Worm (Caenorhabditis elegans) whole organism, L1 larva: ENCODE results near the gene F49C12.7.

Experiments used
- C16A3.4 ChIP-seq: fragments of 150-350 bp; optimal IDR thresholded peaks from 2 replicates; lab custom pipeline; 2014; ENCODE audit warnings: missing biosample characterization, missing genetic modification characterization
- C34B4.2 ChIP-seq: sonication (generic microtip); optimal IDR thresholded peaks from 2 replicates; lab custom pipeline; 2017; ENCODE audit warnings: mild to moderate bottlenecking, missing genetic modification characterization, missing compliant biosample characterization
- F16B12.6 ChIP-seq: fragments of 150-350 bp; optimal IDR thresholded peaks from 2 replicates; lab custom pipeline; 2014; ENCODE audit warnings: missing biosample characterization, missing genetic modification characterization
- Y116A8C.19 ChIP-seq: sonication (generic microtip); optimal IDR thresholded peaks from 2 replicates; lab custom pipeline; 2016; ENCODE audit warnings: missing compliant biosample characterization, missing genetic modification characterization, borderline replicate concordance
- aly-2 ChIP-seq: fragments of 150-350 bp; optimal IDR thresholded peaks from 2 replicates; lab custom pipeline; 2014; ENCODE audit warnings: missing biosample characterization, missing genetic modification characterization
- ama-1 ChIP-seq: fragments of 150-350 bp; optimal IDR thresholded peaks from 2 replicates; lab custom pipeline; 2014
- blmp-1 ChIP-seq: fragments of 150-350 bp; optimal IDR thresholded peaks from 2 replicates; lab custom pipeline; 2014; ENCODE audit warnings: missing biosample characterization, missing genetic modification characterization
- ceh-8 ChIP-seq: fragments of 200-800 bp; sonication (Bioruptor generic); optimal IDR thresholded peaks from 2 replicates; lab custom pipeline; 2018; ENCODE audit warnings: mild to moderate bottlenecking, missing genetic modification characterization, moderate library complexity, missing compliant biosample characterization
- dpl-1 ChIP-seq, 3 experiments: fragments of 150-350 bp in 2 of 3; sonication (generic microtip) in 1 of 3; optimal IDR thresholded peaks; 2 replicates each; lab custom pipeline; 2014 to 2017; ENCODE audit warnings: missing biosample characterization in 3 of 3, missing genetic modification characterization in 3 of 3, missing genetic modification reagents in 3 of 3
- dsc-1 ChIP-seq: sonication (generic microtip); optimal IDR thresholded peaks from 2 replicates; lab custom pipeline; 2016; ENCODE audit warnings: mild to moderate bottlenecking, missing genetic modification characterization, missing compliant biosample characterization
- efl-1 ChIP-seq, 4 experiments: fragments of 150-350 bp; optimal IDR thresholded peaks in 3 of 4; peaks in 1 of 4; 1 replicate in 1 of 4; 2 replicates in 3 of 4; lab custom pipeline; 2014; ENCODE audit warnings: missing biosample characterization in 2 of 4, missing genetic modification characterization in 2 of 4, missing genetic modification reagents in 2 of 4
- efl-3 ChIP-seq: fragments of 200-800 bp; sonication (Bioruptor generic); optimal IDR thresholded peaks from 2 replicates; lab custom pipeline; 2018; ENCODE audit warnings: mild to moderate bottlenecking, missing genetic modification characterization, missing compliant biosample characterization
- egl-13 ChIP-seq: sonication (generic microtip); optimal IDR thresholded peaks from 2 replicates; lab custom pipeline; 2016; ENCODE audit warnings: missing genotype, missing genetic modification reagents, missing genetic modification characterization, missing compliant biosample characterization
- egl-27 ChIP-seq, 2 experiments: fragments of 150-350 bp in 1 of 2; sonication (generic microtip); optimal IDR thresholded peaks; 3 replicates each; lab custom pipeline; 2017 to 2018; ENCODE audit warnings: missing biosample characterization in 2 of 2, missing genetic modification characterization in 2 of 2, missing genetic modification reagents in 2 of 2
- elt-3 ChIP-seq, 6 experiments: fragments of 150-350 bp in 1 of 6; sonication (generic microtip); optimal IDR thresholded peaks; 2 replicates each; lab custom pipeline; 2017 to 2018; ENCODE audit warnings: missing biosample characterization in 6 of 6, missing genetic modification characterization in 6 of 6, inconsistent platforms in 1 of 6
- fkh-4 ChIP-seq: sonication (generic microtip); optimal IDR thresholded peaks from 2 replicates; lab custom pipeline; 2016; ENCODE audit warnings: missing compliant biosample characterization, missing genetic modification characterization, borderline replicate concordance
- fkh-8 ChIP-seq: sonication (generic microtip); optimal IDR thresholded peaks from 2 replicates; lab custom pipeline; 2016; ENCODE audit warnings: mild to moderate bottlenecking, missing genetic modification characterization, missing compliant biosample characterization
- fos-1 ChIP-seq: fragments of 150-350 bp; optimal IDR thresholded peaks from 2 replicates; lab custom pipeline; 2014; ENCODE audit warnings: missing biosample characterization, missing genetic modification characterization
- hlh-17 ChIP-seq: fragments of 200-800 bp; sonication (Bioruptor generic); optimal IDR thresholded peaks from 2 replicates; lab custom pipeline; 2018; ENCODE audit warnings: missing genetic modification characterization, mild to moderate bottlenecking, missing compliant biosample characterization, moderate library complexity, borderline replicate concordance
- hlh-4 ChIP-seq: sonication (generic microtip); optimal IDR thresholded peaks from 2 replicates; lab custom pipeline; 2016; ENCODE audit warnings: mild to moderate bottlenecking, missing genetic modification characterization, missing compliant biosample characterization
- hpl-2 ChIP-seq: fragments of 150-350 bp; optimal IDR thresholded peaks from 2 replicates; lab custom pipeline; 2014; ENCODE audit warnings: missing biosample characterization, missing genetic modification reagents, missing genetic modification characterization
- irx-1 ChIP-seq: sonication (generic microtip); optimal IDR thresholded peaks from 2 replicates; lab custom pipeline; 2016; ENCODE audit warnings: missing genetic modification characterization, missing compliant biosample characterization
- jun-1 ChIP-seq: fragments of 150-350 bp; optimal IDR thresholded peaks from 2 replicates; lab custom pipeline; 2014; ENCODE audit warnings: missing biosample characterization, missing genetic modification reagents, missing genetic modification characterization
- lin-14 ChIP-seq: fragments of 200-800 bp; sonication (Bioruptor generic); optimal IDR thresholded peaks from 2 replicates; lab custom pipeline; 2018; ENCODE audit warnings: mild to moderate bottlenecking, missing genetic modification characterization, moderate library complexity, missing compliant biosample characterization
- lin-15B ChIP-seq: fragments of 150-350 bp; sonication (generic microtip); optimal IDR thresholded peaks from 3 replicates; lab custom pipeline; 2014; ENCODE audit warnings: missing biosample characterization, missing genetic modification characterization
- lir-3 ChIP-seq: sonication (generic microtip); optimal IDR thresholded peaks from 2 replicates; lab custom pipeline; 2016; ENCODE audit warnings: mild to moderate bottlenecking, missing genetic modification characterization, moderate library complexity, missing compliant biosample characterization; ENCODE audit not compliant: poor library complexity
- lsy-2 ChIP-seq, 2 experiments: fragments of 150-350 bp; optimal IDR thresholded peaks; 2 replicates each; lab custom pipeline; 2014; ENCODE audit warnings: missing biosample characterization in 2 of 2, missing genetic modification characterization in 2 of 2
- mab-9 ChIP-seq: fragments of 200-800 bp; sonication (Bioruptor generic); IDR thresholded peaks from 2 replicates; pipeline ENCODE4 v1.3.6; 2022; ENCODE audit warnings: missing genetic modification reagents, missing genetic modification characterization, missing compliant biosample characterization
- mef-2 ChIP-seq: fragments of 150-350 bp; optimal IDR thresholded peaks from 2 replicates; lab custom pipeline; 2014; ENCODE audit warnings: missing biosample characterization, missing genetic modification characterization
- mep-1 ChIP-seq: fragments of 150-350 bp; optimal IDR thresholded peaks from 2 replicates; lab custom pipeline; 2014; ENCODE audit warnings: missing biosample characterization, missing genetic modification characterization
- nhr-11 ChIP-seq: fragments of 150-350 bp; optimal IDR thresholded peaks from 2 replicates; lab custom pipeline; 2014; ENCODE audit warnings: missing biosample characterization, missing genetic modification characterization
- nhr-12 ChIP-seq: sonication (generic microtip); optimal IDR thresholded peaks from 2 replicates; lab custom pipeline; 2017; ENCODE audit warnings: missing biosample characterization, missing genetic modification characterization
- nhr-71 ChIP-seq: sonication (generic microtip); optimal IDR thresholded peaks from 2 replicates; lab custom pipeline; 2016; ENCODE audit warnings: mild to moderate bottlenecking, missing genetic modification characterization, moderate library complexity, missing compliant biosample characterization
- nhr-76 ChIP-seq: sonication (generic microtip); optimal IDR thresholded peaks from 2 replicates; lab custom pipeline; 2017; ENCODE audit warnings: missing biosample characterization, missing genetic modification characterization
- nhr-77 ChIP-seq: fragments of 150-350 bp; optimal IDR thresholded peaks from 2 replicates; lab custom pipeline; 2014; ENCODE audit warnings: missing biosample characterization, missing genetic modification characterization
- nhr-84 ChIP-seq: sonication (generic microtip); optimal IDR thresholded peaks from 2 replicates; lab custom pipeline; 2017; ENCODE audit warnings: missing biosample characterization, missing genetic modification characterization
- nhr-90 ChIP-seq: sonication (generic microtip); optimal IDR thresholded peaks from 2 replicates; lab custom pipeline; 2016; ENCODE audit warnings: mild to moderate bottlenecking, missing genetic modification characterization, missing compliant biosample characterization; ENCODE audit not compliant: poor library complexity
- pax-3 ChIP-seq: fragments of 200-800 bp; sonication (Bioruptor generic); optimal IDR thresholded peaks from 2 replicates; lab custom pipeline; 2018; ENCODE audit warnings: mild to moderate bottlenecking, missing genetic modification characterization, moderate library complexity, missing compliant biosample characterization
- pqm-1 ChIP-seq: sonication (generic microtip); optimal IDR thresholded peaks from 3 replicates; lab custom pipeline; 2017; ENCODE audit warnings: missing biosample characterization, missing genetic modification characterization
- rnt-1 ChIP-seq: sonication (generic microtip); optimal IDR thresholded peaks from 2 replicates; lab custom pipeline; 2016; ENCODE audit warnings: mild to moderate bottlenecking, missing genetic modification characterization, moderate library complexity, missing compliant biosample characterization
- snpc-4 ChIP-seq: fragments of 150-350 bp; optimal IDR thresholded peaks from 2 replicates; lab custom pipeline; 2014; ENCODE audit warnings: missing biosample characterization, missing genetic modification characterization
- sox-4 ChIP-seq: sonication (generic microtip); optimal IDR thresholded peaks from 2 replicates; lab custom pipeline; 2016; ENCODE audit warnings: missing genetic modification characterization, missing compliant biosample characterization
- sptf-1 ChIP-seq: fragments of 150-350 bp; optimal IDR thresholded peaks from 2 replicates; lab custom pipeline; 2014; ENCODE audit warnings: missing biosample characterization, missing genetic modification characterization
- sup-37 ChIP-seq: fragments of 200-800 bp; sonication (Bioruptor generic); optimal IDR thresholded peaks from 2 replicates; lab custom pipeline; 2018; ENCODE audit warnings: mild to moderate bottlenecking, missing genetic modification characterization, missing compliant biosample characterization
- swsn-7 ChIP-seq: sonication (generic microtip); optimal IDR thresholded peaks from 2 replicates; lab custom pipeline; 2016; ENCODE audit warnings: missing genetic modification characterization, missing compliant biosample characterization
- tbx-2 ChIP-seq: sonication (generic microtip); optimal IDR thresholded peaks from 2 replicates; lab custom pipeline; 2016; ENCODE audit warnings: missing genetic modification characterization, missing compliant biosample characterization
- tlp-1 ChIP-seq: fragments of 150-350 bp; optimal IDR thresholded peaks from 2 replicates; lab custom pipeline; 2014; ENCODE audit warnings: missing biosample characterization, missing genetic modification characterization
- unc-30 ChIP-seq: sonication (generic microtip); optimal IDR thresholded peaks from 2 replicates; lab custom pipeline; 2017; ENCODE audit warnings: missing biosample characterization, missing genetic modification characterization
- unc-86 ChIP-seq: sonication (generic microtip); optimal IDR thresholded peaks from 2 replicates; lab custom pipeline; 2016; ENCODE audit warnings: missing genetic modification characterization, missing compliant biosample characterization
- unc-98 ChIP-seq: fragments of 200-800 bp; sonication (Bioruptor generic); IDR thresholded peaks from 2 replicates; pipeline ENCODE4 v1.3.6; 2022; ENCODE audit warnings: missing genetic modification characterization, missing compliant biosample characterization
- vab-15 ChIP-seq: sonication (generic microtip); optimal IDR thresholded peaks from 2 replicates; lab custom pipeline; 2017; ENCODE audit warnings: missing genotype, mild to moderate bottlenecking, missing genetic modification characterization, missing compliant biosample characterization
- zip-4 ChIP-seq: fragments of 200-800 bp; sonication (Bioruptor generic); optimal IDR thresholded peaks from 2 replicates; lab custom pipeline; 2018; ENCODE audit warnings: mild to moderate bottlenecking, missing genetic modification characterization, moderate library complexity, missing compliant biosample characterization
- ztf-11 ChIP-seq, 2 experiments: sonication (generic microtip); optimal IDR thresholded peaks; 2 replicates each; lab custom pipeline; 2016 to 2017; ENCODE audit warnings: missing genetic modification characterization in 2 of 2, missing biosample characterization in 1 of 2, missing compliant biosample characterization in 1 of 2

Gene F49C12.7

DNA sequence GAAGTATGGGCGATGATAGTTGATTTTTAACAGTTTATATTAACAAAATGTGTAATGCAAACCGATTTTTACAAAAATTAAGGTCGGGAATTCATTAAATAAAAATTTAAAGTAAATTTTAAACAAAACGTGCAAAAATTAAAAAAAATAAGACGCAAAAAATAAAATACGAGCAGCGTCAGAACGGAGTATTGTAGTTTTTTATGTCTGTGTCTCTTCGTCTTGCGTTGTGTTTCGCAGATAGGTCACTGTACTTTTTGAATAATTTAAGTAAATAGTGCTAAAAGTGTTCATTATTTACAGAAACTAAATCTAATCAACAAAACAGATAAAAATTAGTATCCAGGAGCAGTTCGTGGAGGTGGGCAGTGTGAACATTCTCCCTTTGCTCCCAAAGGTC lies 52.4 kb downstream of the F49C12.7 start (continued):
- TF ChIP-seq vab-15 (tag; lab: Kevin White, UChicago), result no peak
- TF ChIP-seq C34B4.2, result no peak
- no peak for TF ChIP-seq nhr-11
- peak; percentile 47 to 62 for TF ChIP-seq efl-1 (optimal IDR thresholded peaks at IDR 0.05; lab: Kevin White, UChicago)
- peak; percentile 54 to 90 for TF ChIP-seq efl-1 (GFP tag; optimal IDR thresholded peaks at IDR 0.05 in 1 of 2; lab: Kevin White, UChicago)
- TF ChIP-seq sup-37 (GFP tag; lab: Kevin White, UChicago), result no peak
- TF ChIP-seq unc-98 (GFP tag; lab: Robert Waterston, UW), result no peak
- TF ChIP-seq nhr-84 (tag; lab: Kevin White, UChicago), result no peak
- TF ChIP-seq lsy-2 (tag; optimal IDR thresholded peaks at IDR 0.05; lab: Kevin White, UChicago), result peak; percentile 60 to 71
- no peak for TF ChIP-seq ama-1 (lab: Kevin White, UChicago)
- TF ChIP-seq fos-1, result no peak
- TF ChIP-seq unc-86 (tag; lab: Kevin White, UChicago), result no peak
- TF ChIP-seq egl-13 (tag; lab: Kevin White, UChicago), result no peak
- TF ChIP-seq tbx-2 (tag; lab: Kevin White, UChicago), result peak; percentile 36
- TF ChIP-seq fkh-4 (tag; lab: Kevin White, UChicago), result no peak
- TF ChIP-seq jun-1 (tag; lab: Kevin White, UChicago), result no peak
- TF ChIP-seq tlp-1 (tag; lab: Kevin White, UChicago), result no peak
- TF ChIP-seq hpl-2 (GFP tag; lab: Kevin White, UChicago), result no peak
- no peak for TF ChIP-seq elt-3 (tag; optimal IDR thresholded peaks at IDR 0.05; lab: Kevin White, UChicago)
- TF ChIP-seq mab-9, result no peak
- TF ChIP-seq fkh-8 (tag; lab: Kevin White, UChicago), result no peak
- no peak for TF ChIP-seq nhr-12 (tag; lab: Kevin White, UChicago)
- no peak for TF ChIP-seq ceh-8
- no peak for TF ChIP-seq efl-3 (GFP tag; lab: Kevin White, UChicago)
- TF ChIP-seq C16A3.4, result no peak
- TF ChIP-seq nhr-76 (tag; lab: Kevin White, UChicago), result no peak
- no peak for TF ChIP-seq zip-4 (GFP tag; lab: Kevin White, UChicago)
- no peak for TF ChIP-seq ztf-11 (tag; optimal IDR thresholded peaks at IDR 0.05; lab: Kevin White, UChicago)
- no peak for TF ChIP-seq Y116A8C.19
- TF ChIP-seq dsc-1 (tag; lab: Kevin White, UChicago), result no peak
- TF ChIP-seq rnt-1 (tag; lab: Kevin White, UChicago), result no peak
- no peak for TF ChIP-seq hlh-4 (tag; lab: Kevin White, UChicago)
- TF ChIP-seq lir-3 (tag; lab: Kevin White, UChicago), result no peak
- TF ChIP-seq snpc-4, result no peak
- TF ChIP-seq lin-14, result no peak
- no peak for TF ChIP-seq pax-3 (tag; lab: Kevin White, UChicago)
- TF ChIP-seq nhr-77, result no peak
- peak; percentile 61 for TF ChIP-seq mep-1
- TF ChIP-seq nhr-90 (tag; lab: Kevin White, UChicago), result peak; percentile 18
- peak in 2 of 3 experiments; percentile 26 to 59 for TF ChIP-seq dpl-1 (GFP tag; optimal IDR thresholded peaks at IDR 0.05; lab: Kevin White, UChicago)
- no peak for TF ChIP-seq hlh-17 (GFP tag; lab: Kevin White, UChicago)
- TF ChIP-seq swsn-7 (tag; lab: Kevin White, UChicago), result peak; percentile 43
- no peak for TF ChIP-seq lin-15B (tag; lab: Kevin White, UChicago)
- peak; percentile 38 for TF ChIP-seq blmp-1 (tag; lab: Kevin White, UChicago)
- no peak for TF ChIP-seq mef-2 (tag; lab: Kevin White, UChicago)
- TF ChIP-seq nhr-71 (tag; lab: Kevin White, UChicago), result peak; percentile 63
- no peak for TF ChIP-seq sptf-1 (tag; lab: Kevin White, UChicago)
- no peak for TF ChIP-seq unc-30 (tag; lab: Kevin White, UChicago)
- TF ChIP-seq sox-4 (tag; lab: Kevin White, UChicago), result no peak
- no peak for TF ChIP-seq irx-1
- TF ChIP-seq egl-27 (tag; optimal IDR thresholded peaks at IDR 0.05; lab: Kevin White, UChicago), result no peak
- no peak for TF ChIP-seq pqm-1 (tag; lab: Kevin White, UChicago)
- peak; percentile 31 for TF ChIP-seq aly-2 (tag; lab: Kevin White, UChicago)
- TF ChIP-seq F16B12.6 (tag; lab: Kevin White, UChicago), result no peak
